Fruit fly (Drosophila melanogaster) whole organism: Measurements from ENCODE around the gene Cyt-c1L.

ENCODE experiments used
- CG8478 ChIP-seq: fragments of >200 bp; optimal IDR thresholded peaks from 2 replicates; lab custom pipeline; 2018; ENCODE audit warnings: inconsistent platforms
- Dll ChIP-seq: fragments of >200 bp; optimal IDR thresholded peaks from 2 replicates; lab custom pipeline; 2017
- EcR ChIP-seq, 2 experiments: fragments of >200 bp; optimal IDR thresholded peaks; 2 replicates each; lab custom pipeline; 2017; ENCODE audit warnings: missing biosample characterization in 2 of 2, missing genetic modification characterization in 2 of 2, missing genetic modification reagents in 2 of 2
- pan ChIP-seq: fragments of >200 bp; optimal IDR thresholded peaks from 2 replicates; lab custom pipeline; 2017
- psq ChIP-seq: fragments of >200 bp; optimal IDR thresholded peaks from 2 replicates; lab custom pipeline; 2017
- usp ChIP-seq: fragments of >200 bp; optimal IDR thresholded peaks from 2 replicates; lab custom pipeline; 2017; ENCODE audit warnings: missing biosample characterization, missing genetic modification characterization, mixed read lengths

DNA sequence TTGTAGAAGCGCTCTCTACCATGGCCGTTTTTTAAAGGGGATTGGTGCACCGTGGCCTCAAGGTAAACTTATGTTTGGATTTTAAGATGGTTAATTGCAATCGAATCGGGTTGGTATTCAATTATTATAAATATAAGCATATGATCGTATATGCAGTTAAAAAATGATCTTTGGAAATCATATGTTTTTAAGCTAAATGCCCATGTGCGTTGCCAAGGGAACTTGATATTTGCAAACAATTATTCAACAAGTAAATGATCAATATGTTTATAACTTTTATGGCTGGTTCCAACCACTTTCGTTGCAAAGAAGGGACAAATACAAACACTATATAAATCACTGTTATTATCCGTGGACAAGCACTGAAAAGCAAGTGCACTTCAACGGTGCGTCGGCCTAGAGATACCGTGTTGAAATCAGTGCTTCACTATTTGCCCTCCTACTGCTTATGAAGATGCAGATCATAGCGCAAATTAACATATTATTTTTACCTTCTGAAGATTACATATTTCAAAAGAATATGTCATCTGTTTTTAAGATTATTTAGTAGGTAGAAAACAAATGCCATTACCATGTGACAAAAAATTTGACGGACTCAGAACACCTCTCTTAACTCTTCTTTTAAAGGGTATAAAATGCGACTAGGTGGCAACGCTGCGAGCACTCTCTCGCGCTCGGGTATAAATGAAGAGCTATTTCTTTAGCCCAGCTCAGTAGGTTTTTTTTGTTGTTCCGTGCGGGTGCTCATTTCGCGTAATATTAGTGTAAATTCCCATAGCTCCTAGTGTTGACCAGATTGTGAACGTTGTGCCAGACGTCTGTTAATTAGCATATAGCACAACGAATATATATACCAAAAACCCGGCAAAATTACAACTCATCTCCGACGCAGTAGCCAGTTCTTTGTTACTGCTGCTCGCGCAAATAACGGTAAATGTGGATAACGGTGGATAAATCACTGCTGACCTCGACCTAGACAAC is 46.2 kb downstream of the Cyt-c1L start, which contains the start of gene rdog:
- TF ChIP-seq psq (lab: Kevin White, UChicago) = no peak
- TF ChIP-seq EcR (GFP tag; optimal IDR thresholded peaks at IDR 0.05; lab: Kevin White, UChicago) = no peak
- no peak for TF ChIP-seq CG8478 (lab: Kevin White, UChicago)
- TF ChIP-seq pan (lab: Kevin White, UChicago) = peak; percentile 97
- no peak for TF ChIP-seq usp (GFP tag; lab: Kevin White, UChicago)
- no peak for TF ChIP-seq Dll (lab: Kevin White, UChicago)
